Worm (Caenorhabditis elegans): Measurements from ENCODE around the gene hst-2.

DNA sequence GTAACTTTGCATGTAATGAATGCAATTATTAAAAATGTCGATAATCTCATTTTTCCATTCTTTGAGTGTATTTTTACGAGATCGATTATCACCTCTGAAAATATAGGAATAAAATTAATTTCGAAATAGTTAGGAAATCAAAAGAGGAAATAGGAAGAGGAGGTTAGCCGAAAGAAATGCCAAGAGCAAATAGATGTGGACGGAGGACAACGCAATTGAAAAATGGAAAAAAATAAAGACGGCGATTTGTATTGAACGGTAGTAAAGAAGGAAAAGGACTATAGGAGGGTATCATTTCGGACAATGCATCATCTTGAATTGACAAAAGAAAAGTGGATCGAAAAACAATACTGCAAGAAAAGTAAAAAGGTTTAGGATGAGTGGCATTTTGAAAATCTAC is 17.4 kb downstream of the hst-2 start, which contains the start of gene F13D2.1:
- no peak for TF ChIP-seq ceh-82 (tag; optimal IDR thresholded peaks at IDR 0.05)
- no peak for TF ChIP-seq unc-55 (GFP tag; optimal IDR thresholded peaks at IDR 0.05)
- no peak for TF ChIP-seq unc-62 (GFP tag; optimal IDR thresholded peaks at IDR 0.05)
- TF ChIP-seq fos-1 (tag; optimal IDR thresholded peaks at IDR 0.05), result no peak
- no peak for TF ChIP-seq nhr-11 (tag; optimal IDR thresholded peaks at IDR 0.05)

Measured in whole organism, L2 larva.